Worm (Caenorhabditis elegans) whole organism, early embryonic: Measurements from ENCODE around the gene nspg-8.

Experiments
- B0310.2 ChIP-seq: sonication (generic microtip); optimal IDR thresholded peaks from 2 replicates; lab custom pipeline; 2016; ENCODE audit warnings: mild to moderate bottlenecking, missing genetic modification characterization, missing compliant biosample characterization
- F13C5.2 ChIP-seq: sonication (generic microtip); optimal IDR thresholded peaks from 2 replicates; lab custom pipeline; 2017; ENCODE audit warnings: mild to moderate bottlenecking, missing genetic modification characterization, inconsistent platforms, missing compliant biosample characterization
- aly-1 ChIP-seq: sonication (generic microtip); optimal IDR thresholded peaks from 2 replicates; lab custom pipeline; 2016; ENCODE audit warnings: missing genetic modification characterization, missing compliant biosample characterization
- ama-1 ChIP-seq: fragments of 150-350 bp; optimal IDR thresholded peaks from 2 replicates; lab custom pipeline; 2014
- ceh-13 ChIP-seq: fragments of 200-800 bp; sonication (Bioruptor generic); optimal IDR thresholded peaks from 2 replicates; lab custom pipeline; 2018; ENCODE audit warnings: mild to moderate bottlenecking, missing genetic modification characterization, missing compliant biosample characterization
- ceh-36 ChIP-seq: sonication (generic microtip); optimal IDR thresholded peaks from 2 replicates; lab custom pipeline; 2016; ENCODE audit warnings: missing genetic modification characterization, inconsistent platforms, missing compliant biosample characterization
- ets-7 ChIP-seq: sonication (generic microtip); optimal IDR thresholded peaks from 2 replicates; lab custom pipeline; 2016; ENCODE audit warnings: missing genotype, missing genetic modification characterization, missing compliant biosample characterization
- flt-1 ChIP-seq: fragments of 200-800 bp; sonication (Bioruptor generic); IDR thresholded peaks from 2 replicates; pipeline ENCODE4 v1.3.6; 2022; ENCODE audit warnings: missing genetic modification characterization, missing compliant biosample characterization
- hmbx-1 ChIP-seq: sonication (generic microtip); optimal IDR thresholded peaks from 2 replicates; lab custom pipeline; 2016; ENCODE audit warnings: mild to moderate bottlenecking, missing genetic modification characterization, missing compliant biosample characterization
- hmg-4 ChIP-seq: fragments of 200-800 bp; sonication (Bioruptor generic); optimal IDR thresholded peaks from 2 replicates; lab custom pipeline; 2018; ENCODE audit warnings: mild to moderate bottlenecking, missing genetic modification characterization, missing compliant biosample characterization
- hnd-1 ChIP-seq: sonication (generic microtip); optimal IDR thresholded peaks from 2 replicates; lab custom pipeline; 2016; ENCODE audit warnings: missing genetic modification characterization, missing compliant biosample characterization
- pes-1 ChIP-seq: fragments of 200-800 bp; sonication (Bioruptor generic); IDR thresholded peaks from 2 replicates; pipeline ENCODE4 v1.3.6; 2022; ENCODE audit warnings: missing genetic modification reagents, missing genetic modification characterization, missing compliant biosample characterization
- scrt-1 ChIP-seq: fragments of 200-800 bp; sonication (Bioruptor generic); IDR thresholded peaks from 2 replicates; pipeline ENCODE4 v1.3.6; 2022; ENCODE audit warnings: missing genetic modification characterization, missing compliant biosample characterization
- sea-1 ChIP-seq: fragments of 200-800 bp; sonication (Bioruptor generic); conservative IDR thresholded peaks from 2 replicates; pipeline ENCODE4 v1.3.6; 2022; ENCODE audit warnings: missing genetic modification characterization, missing compliant biosample characterization
- tbx-11 ChIP-seq: fragments of 200-800 bp; sonication (Bioruptor generic); IDR thresholded peaks from 2 replicates; pipeline ENCODE4 v1.3.6; 2022; ENCODE audit warnings: missing genetic modification characterization, missing compliant biosample characterization
- tbx-37 ChIP-seq: fragments of 200-800 bp; sonication (Bioruptor generic); conservative IDR thresholded peaks from 2 replicates; pipeline ENCODE4 v1.3.6; 2022; ENCODE audit warnings: missing genetic modification reagents, missing genetic modification characterization, missing compliant biosample characterization
- tra-4 ChIP-seq: sonication (generic microtip); optimal IDR thresholded peaks from 2 replicates; lab custom pipeline; 2017; ENCODE audit warnings: missing genetic modification characterization, missing compliant biosample characterization

nspg-8 gene

ce11 chrIII:1228593-1228992 lies 46.7 kb downstream of the nspg-8 start:
- TF ChIP-seq ets-7 (tag; lab: Kevin White, UChicago) (no peak), B0310.2 (tag; lab: Kevin White, UChicago) (no peak), sea-1 (GFP tag; lab: Robert Waterston, UW) (no peak)

ce11 chrIII:1229510-1229909 lies 47.7 kb downstream of the nspg-8 start:
- no peak for TF ChIP-seq aly-1 (tag; lab: Kevin White, UChicago)
- TF ChIP-seq F13C5.2 (tag; lab: Kevin White, UChicago) = no peak
- TF ChIP-seq tbx-11 = no peak
- TF ChIP-seq ama-1 (lab: Kevin White, UChicago) = no peak
- TF ChIP-seq tbx-37 (GFP tag; lab: Robert Waterston, UW) = no peak
- no peak for TF ChIP-seq tra-4 (tag; lab: Kevin White, UChicago)
- no peak for TF ChIP-seq ceh-36 (tag; lab: Kevin White, UChicago)

- TF ChIP-seq hnd-1 (tag; lab: Kevin White, UChicago) = no peak
- TF ChIP-seq aly-1 (tag; lab: Kevin White, UChicago) = no peak
- TF ChIP-seq ama-1 (lab: Kevin White, UChicago) = no peak
- no peak for TF ChIP-seq hmg-4 (GFP tag; lab: Kevin White, UChicago)
- no peak for TF ChIP-seq ceh-36 (tag; lab: Kevin White, UChicago)
- no peak for TF ChIP-seq ets-7 (tag; lab: Kevin White, UChicago)
These were observed 48.3 kb downstream of the nspg-8 start, which contains the start of gene pes-4 for ce11 chrIII:1230174-1230573. Gene pes-4 (minus strand): TSS chrIII:1230274.

- TF ChIP-seq pes-1 (GFP tag; lab: Robert Waterston, UW) = no peak
- no peak for TF ChIP-seq sea-1 (GFP tag; lab: Robert Waterston, UW)
- no peak for TF ChIP-seq hmbx-1 (tag; lab: Kevin White, UChicago)
- TF ChIP-seq F13C5.2 (tag; lab: Kevin White, UChicago) = no peak
- TF ChIP-seq ceh-36 (tag; lab: Kevin White, UChicago) = no peak
- no peak for TF ChIP-seq hnd-1 (tag; lab: Kevin White, UChicago)
- TF ChIP-seq ceh-13 = no peak
- no peak for TF ChIP-seq ets-7 (tag; lab: Kevin White, UChicago)
- no peak for TF ChIP-seq ama-1 (lab: Kevin White, UChicago)
- no peak for TF ChIP-seq tbx-11
- TF ChIP-seq hmg-4 (GFP tag; lab: Kevin White, UChicago) = no peak
- TF ChIP-seq flt-1 (GFP tag; lab: Robert Waterston, UW) = no peak
- no peak for TF ChIP-seq tbx-37 (GFP tag; lab: Robert Waterston, UW)
- no peak for TF ChIP-seq scrt-1
- no peak for TF ChIP-seq B0310.2 (tag; lab: Kevin White, UChicago)
- no peak for TF ChIP-seq tra-4 (tag; lab: Kevin White, UChicago)
These were observed 48.8 kb downstream of the nspg-8 start for ce11 chrIII:1230672-1231071.

ce11 chrIII:1231186-1231585 lies 49.3 kb downstream of the nspg-8 start:
- TF ChIP-seq ets-7 (tag; lab: Kevin White, UChicago) = no peak
- no peak for TF ChIP-seq tra-4 (tag; lab: Kevin White, UChicago)
- no peak for TF ChIP-seq scrt-1
- TF ChIP-seq hmg-4 (GFP tag; lab: Kevin White, UChicago) = no peak
- no peak for TF ChIP-seq ceh-36 (tag; lab: Kevin White, UChicago)
- no peak for TF ChIP-seq tbx-11
- no peak for TF ChIP-seq sea-1 (GFP tag; lab: Robert Waterston, UW)
- TF ChIP-seq aly-1 (tag; lab: Kevin White, UChicago) = no peak
- no peak for TF ChIP-seq F13C5.2 (tag; lab: Kevin White, UChicago)
- TF ChIP-seq ama-1 (lab: Kevin White, UChicago) = no peak
- TF ChIP-seq flt-1 (GFP tag; lab: Robert Waterston, UW) = no peak
- TF ChIP-seq pes-1 (GFP tag; lab: Robert Waterston, UW) = no peak
- no peak for TF ChIP-seq tbx-37 (GFP tag; lab: Robert Waterston, UW)
- no peak for TF ChIP-seq hmbx-1 (tag; lab: Kevin White, UChicago)
